Worm (Caenorhabditis elegans): ENCODE measurements around the gene arrd-18.

Gene arrd-18

DNA sequence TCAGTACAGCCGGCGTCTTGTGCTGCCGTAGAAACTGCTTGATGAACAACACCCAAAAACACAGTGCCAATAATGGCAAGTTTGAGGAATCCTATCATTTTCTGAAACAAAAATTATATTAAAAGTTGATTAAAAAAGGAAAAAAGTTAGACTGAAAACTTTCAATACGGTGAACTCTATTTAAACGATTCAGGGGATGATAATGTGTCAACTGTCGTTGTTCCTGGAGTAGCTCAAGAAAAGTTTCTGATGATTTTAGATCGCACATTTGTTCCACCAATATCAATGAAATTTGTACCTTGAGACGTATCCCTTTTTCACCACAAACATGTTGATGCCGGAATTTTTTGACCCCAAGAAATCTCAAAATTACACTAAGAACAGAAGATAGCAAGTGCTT, 44.0 kb downstream of the arrd-18 start, which contains the start of gene T28A11.18:
Gene T28A11.18 (minus strand): TSS at position 101 of the 400 bp plus-strand sequence.
- no peak for TF ChIP-seq skn-1 (tag; optimal IDR thresholded peaks at IDR 0.05)
- TF ChIP-seq daf-16 (GFP tag; optimal IDR thresholded peaks at IDR 0.05): peak in 1 of 2 experiments; percentile 44
- TF ChIP-seq daf-16 (tag; optimal IDR thresholded peaks at IDR 0.05): no peak

DNA sequence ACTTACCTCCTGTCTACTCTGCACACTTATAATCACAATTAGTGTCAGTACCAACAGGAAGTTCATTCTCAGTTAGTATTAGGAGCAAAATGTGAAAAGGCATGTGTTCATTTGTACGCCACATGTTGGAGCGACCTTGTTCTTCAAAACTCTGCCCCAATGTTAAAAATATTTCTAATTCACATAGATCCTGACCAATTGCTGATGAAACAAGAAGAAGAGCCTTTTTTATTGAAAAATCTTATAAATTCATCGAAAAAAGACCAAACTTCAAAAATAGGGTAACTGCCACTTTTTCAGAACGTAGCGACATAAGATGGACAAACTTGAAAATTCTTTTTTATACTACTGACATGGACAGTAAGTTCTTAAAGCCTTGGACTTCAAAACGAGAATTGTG, 45.7 kb downstream of the arrd-18 start, which contains the start of gene T28A11.17:
Gene T28A11.17 (minus strand): TSS at position 101 of the 400 bp plus-strand sequence.
- no peak for TF ChIP-seq daf-12 (tag; optimal IDR thresholded peaks at IDR 0.05)
- TF ChIP-seq Y75B8A.6 (GFP tag; IDR thresholded peaks at IDR 0.05): no peak
- no peak for TF ChIP-seq lin-39 (tag; optimal IDR thresholded peaks at IDR 0.05)
- no peak for TF ChIP-seq vab-7 (GFP tag; IDR thresholded peaks at IDR 0.05)
- no peak for TF ChIP-seq Y48G9A.11 (GFP tag; IDR thresholded peaks at IDR 0.05)
- TF ChIP-seq lsy-2 (tag; optimal IDR thresholded peaks at IDR 0.05): no peak
- TF ChIP-seq hif-1 (tag; optimal IDR thresholded peaks at IDR 0.05): no peak

Data from whole organism, L4 larva.